Worm (Caenorhabditis elegans): ENCODE results near the gene F07C3.2.

The F07C3.2 gene

ce11 chrV:9246260-9246659, 20.4 kb downstream of the F07C3.2 start, which contains the start of gene aat-2:
Gene aat-2, minus strand, starts transcription at chrV:9246360.
- TF ChIP-seq bed-3 (GFP tag; optimal IDR thresholded peaks at IDR 0.05): no peak
- TF ChIP-seq lin-13 (tag; optimal IDR thresholded peaks at IDR 0.05): no peak
- TF ChIP-seq sem-2 (GFP tag; optimal IDR thresholded peaks at IDR 0.05): no peak
- TF ChIP-seq unc-62 (GFP tag; optimal IDR thresholded peaks at IDR 0.05): no peak
- no peak for TF ChIP-seq blmp-1 (tag; optimal IDR thresholded peaks at IDR 0.05)
- TF ChIP-seq snpc-4 (tag; optimal IDR thresholded peaks at IDR 0.05): no peak
- no peak for TF ChIP-seq ceh-39 (tag; optimal IDR thresholded peaks at IDR 0.05)
- TF ChIP-seq hlh-1 (tag; optimal IDR thresholded peaks at IDR 0.05): no peak
- TF ChIP-seq ceh-43 (GFP tag; optimal IDR thresholded peaks at IDR 0.05): no peak
- TF ChIP-seq mab-5 (tag; optimal IDR thresholded peaks at IDR 0.05): no peak

DNA sequence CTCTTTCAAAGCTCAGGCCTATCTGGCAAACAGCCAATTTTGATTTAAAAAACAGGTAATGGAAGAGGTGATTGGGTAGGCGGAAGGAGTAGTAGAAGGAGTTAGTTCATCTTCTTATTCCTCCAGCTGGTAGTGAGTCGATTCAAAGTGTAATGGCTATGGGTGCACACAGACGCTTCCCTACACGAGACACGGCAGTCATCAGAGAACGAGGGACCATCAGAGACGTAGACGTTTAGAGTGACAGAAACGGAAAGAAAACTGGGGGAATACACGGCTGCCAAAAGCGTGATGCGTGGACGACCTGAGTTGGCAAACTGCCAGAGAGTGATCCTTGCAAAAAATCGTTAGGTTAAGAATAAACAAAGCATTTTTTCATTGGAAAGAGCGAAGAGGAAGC, 21.5 kb downstream of the F07C3.2 start:
- peak; percentile 91 for TF ChIP-seq unc-120 (tag; optimal IDR thresholded peaks at IDR 0.05; ENCODE audit: poor library complexity, severe bottlenecking)
- TF ChIP-seq M03D4.4 (tag; optimal IDR thresholded peaks at IDR 0.05): no peak
- TF ChIP-seq unc-62 (GFP tag; optimal IDR thresholded peaks at IDR 0.05): peak; percentile 44
- no peak for TF ChIP-seq flh-1 (GFP tag; optimal IDR thresholded peaks at IDR 0.05)
- peak; percentile 47 for TF ChIP-seq cnd-1 (tag; optimal IDR thresholded peaks at IDR 0.05)
- TF ChIP-seq hlh-1 (tag; optimal IDR thresholded peaks at IDR 0.05): peak; percentile 80
- no peak for TF ChIP-seq zip-8 (tag; optimal IDR thresholded peaks at IDR 0.05)
- peak; percentile 33 for TF ChIP-seq drap-1 (GFP tag; optimal IDR thresholded peaks at IDR 0.05)
- no peak for TF ChIP-seq unc-39 (tag; optimal IDR thresholded peaks at IDR 0.05)

DNA sequence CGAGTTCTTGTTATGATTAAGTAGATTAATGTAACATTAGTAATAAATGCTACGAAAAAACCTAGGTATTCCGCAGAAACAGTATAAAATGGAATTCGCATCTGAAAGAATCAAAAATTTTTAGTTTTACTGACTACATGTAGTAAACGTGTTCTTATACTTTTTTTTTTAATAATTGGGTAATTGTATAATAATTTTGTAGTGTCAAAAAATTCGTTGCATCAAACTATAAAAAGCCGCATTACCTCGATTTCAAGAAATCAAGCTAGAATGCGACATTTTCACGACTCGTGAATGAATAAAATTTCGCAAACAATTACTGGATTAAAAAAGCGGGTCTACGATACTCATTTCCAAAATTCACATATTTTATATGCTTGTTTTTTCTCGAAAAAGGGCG, 23.3 kb downstream of the F07C3.2 start, which contains the start of gene str-94:
str-94 (minus strand) TSS at position 101 of the 400 bp plus-strand sequence.
- TF ChIP-seq nhr-28 (tag; optimal IDR thresholded peaks at IDR 0.05) (no peak), ham-2 (GFP tag; optimal IDR thresholded peaks at IDR 0.05) (no peak)

ce11 chrV:9249932-9250331, 24.0 kb downstream of the F07C3.2 start, which contains the start of gene ptd-2:
Gene ptd-2, plus strand, starts transcription at chrV:9250232.
- TF ChIP-seq tbx-8 (GFP tag; optimal IDR thresholded peaks at IDR 0.05) (no peak), snpc-4 (tag; optimal IDR thresholded peaks at IDR 0.05) (no peak), lin-13 (tag; optimal IDR thresholded peaks at IDR 0.05) (no peak), elt-3 (tag; optimal IDR thresholded peaks at IDR 0.05) (no peak), cnd-1 (tag; optimal IDR thresholded peaks at IDR 0.05) (no peak), ces-1 (GFP tag; optimal IDR thresholded peaks at IDR 0.05) (no peak), nhr-2 (tag; optimal IDR thresholded peaks at IDR 0.05) (no peak), mls-2 (tag; optimal IDR thresholded peaks at IDR 0.05) (no peak), unc-39 (tag; optimal IDR thresholded peaks at IDR 0.05) (no peak), nhr-237 (tag; optimal IDR thresholded peaks at IDR 0.05) (no peak), unc-62 (GFP tag; optimal IDR thresholded peaks at IDR 0.05) (no peak), ceh-39 (tag; optimal IDR thresholded peaks at IDR 0.05) (no peak), mab-5 (tag; optimal IDR thresholded peaks at IDR 0.05) (no peak)

DNA sequence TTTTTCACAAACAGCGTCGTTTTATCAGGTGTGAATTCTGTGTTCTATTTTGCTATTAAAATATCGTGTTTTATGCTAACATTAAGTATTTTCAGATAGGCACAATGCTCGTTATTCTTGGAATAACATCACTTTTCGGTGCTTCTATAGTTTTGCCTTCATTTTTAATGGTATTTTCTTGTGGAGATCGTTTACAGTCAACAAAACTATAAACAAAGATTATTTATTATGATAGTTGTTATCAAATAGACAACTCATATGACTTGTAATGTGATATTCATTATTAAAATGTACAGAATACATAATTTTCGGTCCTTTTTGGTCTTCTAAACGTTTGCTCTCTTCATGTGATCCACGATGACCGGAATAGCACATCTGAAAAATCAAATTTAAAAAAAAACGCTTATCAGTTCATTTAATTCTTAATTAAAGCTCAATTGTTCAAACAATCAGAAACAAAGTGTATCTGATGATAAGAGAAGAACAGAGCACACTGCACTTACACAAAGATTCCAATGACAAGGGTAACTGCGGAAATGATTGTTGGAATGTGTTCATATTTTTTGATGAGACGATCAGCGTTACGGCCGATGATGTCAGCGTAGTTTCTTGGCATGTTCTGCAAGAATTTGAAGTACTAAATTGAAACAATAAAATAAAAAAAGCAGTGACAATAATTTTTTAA, 28.3 kb downstream of the F07C3.2 start, which contains the start of gene F07C3.9:
F07C3.9 (minus strand) TSS at position 635 of the 685 bp plus-strand sequence.
- no peak for TF ChIP-seq bed-3 (GFP tag; optimal IDR thresholded peaks at IDR 0.05)
- TF ChIP-seq lin-13 (tag; optimal IDR thresholded peaks at IDR 0.05): no peak
- TF ChIP-seq blmp-1 (tag; optimal IDR thresholded peaks at IDR 0.05): no peak
- TF ChIP-seq ham-2 (GFP tag; optimal IDR thresholded peaks at IDR 0.05): no peak
- TF ChIP-seq mls-2 (tag; optimal IDR thresholded peaks at IDR 0.05): no peak
- no peak for TF ChIP-seq ces-1 (GFP tag; optimal IDR thresholded peaks at IDR 0.05)
- TF ChIP-seq flh-1 (GFP tag; optimal IDR thresholded peaks at IDR 0.05): no peak

- TF ChIP-seq bed-3 (GFP tag; optimal IDR thresholded peaks at IDR 0.05): no peak
- no peak for TF ChIP-seq ces-1 (GFP tag; optimal IDR thresholded peaks at IDR 0.05)
- no peak for TF ChIP-seq pha-4 (tag; optimal IDR thresholded peaks at IDR 0.05)
- TF ChIP-seq unc-62 (GFP tag; optimal IDR thresholded peaks at IDR 0.05): no peak
- no peak for TF ChIP-seq mab-5 (tag; optimal IDR thresholded peaks at IDR 0.05)
- TF ChIP-seq ceh-39 (tag; optimal IDR thresholded peaks at IDR 0.05): no peak
- TF ChIP-seq sem-2 (GFP tag; optimal IDR thresholded peaks at IDR 0.05): no peak
- no peak for TF ChIP-seq blmp-1 (tag; optimal IDR thresholded peaks at IDR 0.05)
- TF ChIP-seq drap-1 (GFP tag; optimal IDR thresholded peaks at IDR 0.05): no peak
- TF ChIP-seq cnd-1 (tag; optimal IDR thresholded peaks at IDR 0.05): no peak
- TF ChIP-seq nhr-2 (tag; optimal IDR thresholded peaks at IDR 0.05): no peak
- no peak for TF ChIP-seq lsy-2 (tag; optimal IDR thresholded peaks at IDR 0.05)
- TF ChIP-seq unc-120 (tag; optimal IDR thresholded peaks at IDR 0.05; ENCODE audit: poor library complexity, severe bottlenecking): no peak
- no peak for TF ChIP-seq nhr-12 (tag; optimal IDR thresholded peaks at IDR 0.05)
- no peak for TF ChIP-seq nhr-237 (tag; optimal IDR thresholded peaks at IDR 0.05)
- TF ChIP-seq nhr-76 (tag; optimal IDR thresholded peaks at IDR 0.05): no peak
- TF ChIP-seq snpc-4 (tag; optimal IDR thresholded peaks at IDR 0.05): no peak
These were observed 29.6 kb downstream of the F07C3.2 start for ce11 chrV:9255480-9255879.
